Fruit fly (Drosophila melanogaster): ENCODE results near the gene CG33645.

CG33645 gene

dm6 chr2L:13510870-13511867 is 21.5 kb upstream of the CG33645 start (continued):
- TF ChIP-seq CG2202 (tag; optimal IDR thresholded peaks at IDR 0.05) (no peak), B-H1 (GFP tag; IDR thresholded peaks at IDR 0.05) (no peak), CG7357 (GFP tag; IDR thresholded peaks at IDR 0.05) (no peak), hkb (optimal IDR thresholded peaks at IDR 0.05) (no peak), hkb (GFP tag; IDR thresholded peaks at IDR 0.05) (no peak), CG6689 (GFP tag; IDR thresholded peaks at IDR 0.05) (no peak), exex (tag; optimal IDR thresholded peaks at IDR 0.05) (peak; percentile 74), stc (GFP tag; IDR thresholded peaks at IDR 0.05) (no peak), CG8924 (tag; optimal IDR thresholded peaks at IDR 0.05) (no peak), CG34224 (GFP tag; IDR thresholded peaks at IDR 0.05; ENCODE audit: partially characterized antibody) (no peak), ci (GFP tag; IDR thresholded peaks at IDR 0.05) (no peak), sens-2 (GFP tag; IDR thresholded peaks at IDR 0.05) (no peak), Jarid2 (GFP tag; optimal IDR thresholded peaks at IDR 0.05) (no peak), ems (GFP tag; optimal IDR thresholded peaks at IDR 0.05) (no peak), CG4360 (GFP tag; IDR thresholded peaks at IDR 0.05) (no peak), lola (GFP tag; optimal IDR thresholded peaks at IDR 0.05) (no peak), CG9727 (GFP tag; optimal IDR thresholded peaks at IDR 0.05) (no peak), CG14965 (GFP tag; optimal IDR thresholded peaks at IDR 0.05; ENCODE audit: borderline replicate concordance) (no peak), CG4730 (GFP tag; IDR thresholded peaks at IDR 0.05) (no peak), nerfin-1 (tag; optimal IDR thresholded peaks at IDR 0.05) (peak; percentile 68), D (optimal IDR thresholded peaks at IDR 0.05) (no peak), D (GFP tag; optimal IDR thresholded peaks at IDR 0.05) (no peak), CG8089 (GFP tag; optimal IDR thresholded peaks at IDR 0.05) (no peak), CG11560 (tag; IDR thresholded peaks at IDR 0.05) (no peak), CG12071 (GFP tag; optimal IDR thresholded peaks at IDR 0.05) (no peak), abd-A (tag; optimal IDR thresholded peaks at IDR 0.05) (no peak), chinmo (GFP tag; IDR thresholded peaks at IDR 0.05; ENCODE audit: partially characterized antibody) (peak; percentile 72; the same call in 1 of the 4 replicates), Bteb2 (GFP tag; optimal IDR thresholded peaks at IDR 0.05) (no peak), Dll (GFP tag; IDR thresholded peaks at IDR 0.05; ENCODE audit: partially characterized antibody) (no peak), CG8944 (GFP tag; optimal IDR thresholded peaks at IDR 0.05) (no peak)

- no peak for TF ChIP-seq CG8281 (tag; optimal IDR thresholded peaks at IDR 0.05)
- no peak for TF ChIP-seq Bgb (GFP tag; IDR thresholded peaks at IDR 0.05; ENCODE audit: partially characterized antibody)
- no peak for TF ChIP-seq Kr (GFP tag; optimal IDR thresholded peaks at IDR 0.05)
- TF ChIP-seq CG1647 (GFP tag; optimal IDR thresholded peaks at IDR 0.05), result peak; percentile 12
- no peak for TF ChIP-seq CG6654 (GFP tag; optimal IDR thresholded peaks at IDR 0.05)
- peak; percentile 45 for TF ChIP-seq CG9437 (GFP tag; optimal IDR thresholded peaks at IDR 0.05)
- no peak for TF ChIP-seq luna (GFP tag; optimal IDR thresholded peaks at IDR 0.05)
- TF ChIP-seq al (GFP tag; IDR thresholded peaks at IDR 0.05), result 0 out of 2 replicates have a peak, but pooled peaks have one; percentile 10
- peak; percentile 40 for TF ChIP-seq da (GFP tag; optimal IDR thresholded peaks at IDR 0.05)
- TF ChIP-seq CG11504 (tag; optimal IDR thresholded peaks at IDR 0.05), result peak; percentile 65
- TF ChIP-seq dpn (GFP tag; optimal IDR thresholded peaks at IDR 0.05), result peak in 1 of 2 experiments; percentile 17
- TF ChIP-seq Jarid2 (GFP tag; optimal IDR thresholded peaks at IDR 0.05), result no peak
- TF ChIP-seq Sry-δ (GFP tag; optimal IDR thresholded peaks at IDR 0.05), result no peak
- TF ChIP-seq CG6791 (GFP tag; IDR thresholded peaks at IDR 0.05; ENCODE audit: partially characterized antibody), result no peak
- TF ChIP-seq CG12104 (GFP tag; optimal IDR thresholded peaks at IDR 0.05), result no peak
- peak; percentile 39 for TF ChIP-seq fd3F (GFP tag; optimal IDR thresholded peaks at IDR 0.05)
- TF ChIP-seq CG12299 (tag; optimal IDR thresholded peaks at IDR 0.05), result no peak
- TF ChIP-seq ttk (GFP tag; IDR thresholded peaks at IDR 0.05), result no peak
- no peak for TF ChIP-seq Neu2 (GFP tag; optimal IDR thresholded peaks at IDR 0.05; ENCODE audit: borderline replicate concordance)
Measured at dm6 chr2L:13512182-13513032, 20.2 kb upstream of the CG33645 start.
